Fruit fly (Drosophila melanogaster) whole organism, prepupa: Measurements from ENCODE around the gene FER.
A peak's percentile ranks its signal among the peaks of the same experiment; 100 is the strongest.

ENCODE experiments used
- Blimp-1 ChIP-seq: fragments of 200-800 bp; sonication (Bioruptor generic); optimal IDR thresholded peaks from 3 replicates; lab custom pipeline; 2017; ENCODE audit warnings: missing biosample characterization, missing genetic modification characterization, mild to moderate bottlenecking, moderate library complexity, missing genetic modification reagents
- CG10631 ChIP-seq: fragments of 200-800 bp; sonication (Bioruptor generic); optimal IDR thresholded peaks from 2 replicates; lab custom pipeline; 2016; ENCODE audit warnings: missing biosample characterization, missing genetic modification characterization
- CG10669 ChIP-seq: fragments of 200-800 bp; sonication (Bioruptor generic); optimal IDR thresholded peaks from 3 replicates; lab custom pipeline; 2018; ENCODE audit warnings: missing biosample characterization, mild to moderate bottlenecking, missing genetic modification characterization, moderate library complexity
- CG11294 ChIP-seq: fragments of 200-800 bp; sonication (Bioruptor generic); IDR thresholded peaks from 2 replicates; pipeline ENCODE4 v1.3.6; 2022; ENCODE audit warnings: missing biosample characterization, missing genetic modification characterization
- CG11762 ChIP-seq: fragments of 200-800 bp; sonication (Bioruptor generic); optimal IDR thresholded peaks from 3 replicates; lab custom pipeline; 2016; ENCODE audit warnings: missing biosample characterization, missing genetic modification characterization; ENCODE audit not compliant: insufficient read depth
- CG15336 ChIP-seq: fragments of 200-800 bp; sonication (Bioruptor generic); IDR thresholded peaks from 2 replicates; pipeline ENCODE4 v1.3.6; 2022; ENCODE audit warnings: missing biosample characterization, missing genetic modification characterization
- CG1621 ChIP-seq: fragments of 200-800 bp; sonication (Bioruptor generic); optimal IDR thresholded peaks from 3 replicates; lab custom pipeline; 2018; ENCODE audit warnings: missing biosample characterization, mild to moderate bottlenecking, missing genetic modification characterization
- CG16779 ChIP-seq: fragments of 200-800 bp; sonication (Bioruptor generic); optimal IDR thresholded peaks from 3 replicates; lab custom pipeline; 2017; ENCODE audit warnings: missing biosample characterization, mild to moderate bottlenecking, missing genetic modification characterization
- CG3032 ChIP-seq: fragments of 200-800 bp; optimal IDR thresholded peaks from 2 replicates; lab custom pipeline; 2019; ENCODE audit warnings: missing biosample characterization, mild to moderate bottlenecking, missing genetic modification characterization, moderate library complexity
- CG31627 ChIP-seq: fragments of 200-800 bp; sonication (Bioruptor generic); optimal IDR thresholded peaks from 3 replicates; lab custom pipeline; 2016; ENCODE audit warnings: missing biosample characterization, missing genetic modification characterization
- CG34406 ChIP-seq: fragments of 200-800 bp; sonication (Bioruptor generic); optimal IDR thresholded peaks from 3 replicates; lab custom pipeline; 2016; ENCODE audit warnings: missing biosample characterization, missing genetic modification characterization
- CG3919 ChIP-seq: fragments of 200-800 bp; sonication (Bioruptor generic); optimal IDR thresholded peaks from 3 replicates; lab custom pipeline; 2016; ENCODE audit warnings: missing biosample characterization, missing genetic modification characterization
- CG6163 ChIP-seq: fragments of 200-800 bp; sonication (Bioruptor generic); IDR thresholded peaks from 3 replicates; pipeline ENCODE4 v1.3.6; 2022; ENCODE audit warnings: missing biosample characterization, missing genetic modification characterization
- CG6792 ChIP-seq: fragments of 200-800 bp; sonication (Bioruptor generic); optimal IDR thresholded peaks from 3 replicates; lab custom pipeline; 2016; ENCODE audit warnings: missing biosample characterization, missing genetic modification characterization
- CG7368 ChIP-seq: fragments of 200-800 bp; sonication (Bioruptor generic); optimal IDR thresholded peaks from 3 replicates; lab custom pipeline; 2016; ENCODE audit warnings: missing biosample characterization, missing genetic modification characterization
- CG8119 ChIP-seq: fragments of 200-800 bp; sonication (Bioruptor generic); IDR thresholded peaks from 3 replicates; pipeline ENCODE4 v1.3.6; 2022; ENCODE audit warnings: missing biosample characterization, missing genetic modification characterization
- Eip75B ChIP-seq: fragments of 200-800 bp; sonication (Bioruptor generic); optimal IDR thresholded peaks from 3 replicates; lab custom pipeline; 2016; ENCODE audit warnings: missing biosample characterization, missing genetic modification characterization
- Eip78C ChIP-seq: fragments of 200-800 bp; sonication (Bioruptor generic); peaks from one replicate; lab custom pipeline; 2016; ENCODE audit warnings: missing biosample characterization, missing genetic modification characterization
- Eip93F ChIP-seq: fragments of 200-800 bp; sonication (Bioruptor generic); optimal IDR thresholded peaks from 2 replicates; lab custom pipeline; 2016; ENCODE audit warnings: missing biosample characterization, mild to moderate bottlenecking, missing genetic modification characterization
- Ets96B ChIP-seq: fragments of 200-800 bp; optimal IDR thresholded peaks from 2 replicates; lab custom pipeline; 2019; ENCODE audit warnings: missing biosample characterization, mild to moderate bottlenecking, missing genetic modification characterization, moderate library complexity
- Gug ChIP-seq: fragments of 200-800 bp; sonication (Bioruptor generic); IDR thresholded peaks from 2 replicates; pipeline ENCODE4 v1.3.6; 2022; ENCODE audit warnings: missing biosample characterization, missing genetic modification characterization
- Hr38 ChIP-seq: sonication (Bioruptor generic); optimal IDR thresholded peaks from 2 replicates; lab custom pipeline; 2016; ENCODE audit warnings: missing biosample characterization, missing genetic modification characterization
- Met ChIP-seq: fragments of 200-800 bp; sonication (Bioruptor generic); optimal IDR thresholded peaks from 3 replicates; lab custom pipeline; 2016; ENCODE audit warnings: missing biosample characterization, missing genetic modification characterization
- Smox ChIP-seq: fragments of 200-800 bp; sonication (Bioruptor generic); optimal IDR thresholded peaks from 3 replicates; lab custom pipeline; 2016; ENCODE audit warnings: missing biosample characterization, missing genetic modification characterization
- achi ChIP-seq: fragments of 200-800 bp; sonication (Bioruptor generic); optimal IDR thresholded peaks from 3 replicates; lab custom pipeline; 2016; ENCODE audit warnings: missing biosample characterization, missing genetic modification characterization
- cyc ChIP-seq: fragments of 200-800 bp; sonication (Bioruptor generic); optimal IDR thresholded peaks from 3 replicates; lab custom pipeline; 2016; ENCODE audit warnings: missing biosample characterization, missing genetic modification characterization
- dac ChIP-seq: fragments of 200-800 bp; sonication (Bioruptor generic); optimal IDR thresholded peaks from 2 replicates; lab custom pipeline; 2017; ENCODE audit warnings: missing biosample characterization, mild to moderate bottlenecking, missing genetic modification characterization
- eg ChIP-seq: fragments of 200-800 bp; sonication (Bioruptor generic); IDR thresholded peaks from 3 replicates; pipeline ENCODE4 v1.3.6; 2022; ENCODE audit warnings: missing biosample characterization, missing genetic modification characterization
- fd59A ChIP-seq: fragments of 200-800 bp; sonication (Bioruptor generic); optimal IDR thresholded peaks from 2 replicates; lab custom pipeline; 2017; ENCODE audit warnings: missing biosample characterization, mild to moderate bottlenecking, missing genetic modification characterization, missing genetic modification reagents
- fd85E ChIP-seq: fragments of 200-800 bp; sonication (Bioruptor generic); optimal IDR thresholded peaks from 3 replicates; lab custom pipeline; 2016; ENCODE audit warnings: missing biosample characterization, missing genetic modification characterization
- fkh ChIP-seq: fragments of 200-800 bp; sonication (Bioruptor generic); optimal IDR thresholded peaks from 3 replicates; lab custom pipeline; 2017; ENCODE audit warnings: missing biosample characterization, mild to moderate bottlenecking, missing genetic modification characterization, moderate library complexity
- lz ChIP-seq: fragments of 200-800 bp; sonication (Bioruptor generic); optimal IDR thresholded peaks from 3 replicates; lab custom pipeline; 2016; ENCODE audit warnings: missing biosample characterization, missing genetic modification characterization
- net ChIP-seq: fragments of 200-800 bp; sonication (Bioruptor generic); optimal IDR thresholded peaks from 3 replicates; lab custom pipeline; 2016; ENCODE audit warnings: missing biosample characterization, missing genetic modification characterization
- spab ChIP-seq: fragments of 200-800 bp; sonication (Bioruptor generic); optimal IDR thresholded peaks from 2 replicates; lab custom pipeline; 2017; ENCODE audit warnings: missing biosample characterization, mild to moderate bottlenecking, missing genetic modification characterization, missing genetic modification reagents
- svp ChIP-seq: fragments of 200-800 bp; sonication (Bioruptor generic); peaks from one replicate; lab custom pipeline; 2016; ENCODE audit warnings: missing biosample characterization, missing genetic modification characterization
- vri ChIP-seq: fragments of 200-800 bp; sonication (Bioruptor generic); optimal IDR thresholded peaks from 3 replicates; lab custom pipeline; 2016; ENCODE audit warnings: missing biosample characterization, mild to moderate bottlenecking, missing genetic modification characterization

The FER gene

DNA sequence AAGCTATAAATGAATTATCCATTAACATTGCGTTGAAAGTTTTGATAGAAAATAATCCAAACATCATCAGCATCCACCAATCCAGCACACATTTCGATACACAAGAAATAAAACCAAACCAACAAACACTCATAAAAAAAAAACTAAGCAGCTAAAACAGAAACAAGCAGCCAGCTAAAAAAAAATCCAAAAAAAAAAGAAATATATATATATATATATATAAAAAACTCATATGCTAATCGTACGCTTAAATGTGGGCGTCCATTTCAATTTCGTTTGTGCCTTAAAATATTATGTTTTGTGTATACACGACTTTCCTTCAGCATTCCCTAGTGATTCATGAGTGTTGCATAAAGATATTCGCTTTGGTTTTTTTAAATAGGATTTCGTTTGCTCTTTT is 47.6 kb upstream of the FER start:
- TF ChIP-seq CG10669 (GFP tag; lab: Kevin White, UChicago) = no peak
- no peak for TF ChIP-seq CG3032 (tag; lab: Kevin White, UChicago)

DNA sequence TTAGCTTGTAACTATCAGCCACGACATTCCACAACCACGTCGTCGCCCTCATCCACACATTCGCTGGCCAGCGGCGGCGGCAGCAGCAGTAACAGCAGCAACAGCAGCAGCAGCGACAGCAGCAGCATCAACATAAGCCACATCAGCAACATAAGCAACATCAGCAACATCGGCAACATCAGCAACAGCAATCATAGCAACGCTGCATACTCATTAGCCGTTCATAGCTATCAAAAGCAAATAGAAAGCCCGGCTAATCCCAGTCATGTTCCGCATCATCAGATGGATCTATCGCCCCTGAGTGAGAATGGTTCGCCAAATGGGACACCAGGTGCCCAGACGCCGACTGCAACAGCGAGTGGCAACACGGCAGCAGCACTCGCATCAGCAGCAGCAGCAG is 46.8 kb upstream of the FER start:
- TF ChIP-seq fd59A (GFP tag; lab: Kevin White, UChicago) (no peak), spab (GFP tag; lab: Kevin White, UChicago) (no peak), svp (no peak), vri (GFP tag; lab: Kevin White, UChicago) (no peak)
- TF ChIP-seq, all 60 proteins: peak for 0

DNA sequence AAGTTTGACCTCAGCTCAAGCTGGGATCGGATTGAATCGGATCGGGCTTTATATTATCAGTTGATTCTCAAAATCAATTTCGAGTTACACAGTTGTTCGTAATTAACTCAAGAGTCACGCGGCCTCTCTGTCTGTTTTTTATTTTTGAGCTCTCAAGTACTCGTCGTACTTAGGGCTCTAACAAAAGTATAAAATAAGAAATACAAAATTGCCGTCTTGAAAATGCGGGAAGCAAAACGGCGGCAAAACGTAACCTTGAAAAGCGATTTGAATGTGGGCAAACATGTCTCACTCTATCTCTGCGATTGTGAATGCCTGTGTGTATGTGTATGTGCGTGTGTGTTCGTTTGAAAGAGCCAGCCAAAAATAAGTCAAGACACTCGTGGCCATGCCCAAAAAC is 43.3 kb upstream of the FER start:
- TF ChIP-seq eg (GFP tag; lab: Robert Waterston, UW) (no peak), CG34406 (GFP tag; lab: Kevin White, UChicago) (no peak), CG7368 (no peak), dac (GFP tag; lab: Kevin White, UChicago) (no peak), Gug (GFP tag; lab: Robert Waterston, UW) (no peak), svp (no peak), CG3032 (tag; lab: Kevin White, UChicago) (no peak), CG10669 (GFP tag; lab: Kevin White, UChicago) (no peak), CG31627 (GFP tag; lab: Kevin White, UChicago) (no peak), net (GFP tag; lab: Kevin White, UChicago) (no peak), spab (GFP tag; lab: Kevin White, UChicago) (no peak), Met (GFP tag; lab: Kevin White, UChicago) (no peak)

DNA sequence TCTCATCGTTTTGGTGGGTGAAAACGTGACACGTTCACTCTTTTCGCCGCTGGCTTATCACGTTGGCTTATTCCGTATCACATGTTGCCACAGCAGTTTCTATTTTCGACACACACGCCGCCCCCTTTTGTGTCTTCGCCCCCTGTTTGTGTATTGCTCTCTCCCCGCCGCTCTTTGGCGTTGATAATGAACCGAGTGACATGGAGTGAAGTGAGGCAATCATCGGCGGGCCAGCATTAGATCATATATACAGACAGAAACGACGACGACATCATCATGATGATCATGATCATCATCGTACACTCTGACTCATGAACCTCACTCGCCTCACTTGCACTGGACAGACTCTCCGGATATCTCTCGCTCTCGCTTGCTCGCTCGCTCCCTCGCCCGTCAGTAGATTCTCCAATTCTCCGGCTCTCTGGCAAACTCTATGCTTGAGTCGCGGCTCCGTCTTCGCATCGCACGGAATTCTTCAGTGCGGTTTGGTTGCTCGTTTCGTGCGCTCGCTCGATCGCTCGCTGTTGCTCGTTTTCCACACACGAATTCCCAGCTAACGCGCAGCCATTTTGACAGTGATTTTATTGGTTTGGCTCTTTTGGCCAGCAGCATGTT is 42.1 kb upstream of the FER start:
- TF ChIP-seq cyc (GFP tag; lab: Kevin White, UChicago) = no peak
- TF ChIP-seq Met (GFP tag; lab: Kevin White, UChicago) = no peak
- TF ChIP-seq Hr38 (GFP tag; lab: Kevin White, UChicago) = no peak
- TF ChIP-seq lz (GFP tag; lab: Kevin White, UChicago) = no peak
- TF ChIP-seq vri (GFP tag; lab: Kevin White, UChicago) = peak; percentile 80
- TF ChIP-seq fkh (GFP tag; lab: Kevin White, UChicago) = peak; percentile 63
- no peak for TF ChIP-seq Blimp-1 (GFP tag; lab: Kevin White, UChicago)
- 0 out of 3 replicates have a peak, but pooled peaks have one; percentile 12 for TF ChIP-seq CG6163
- peak; percentile 61 for TF ChIP-seq svp
- TF ChIP-seq Eip93F (GFP tag; lab: Kevin White, UChicago) = no peak
- TF ChIP-seq CG15336 = peak; percentile 23; the same call in 1 of the 2 replicates
- TF ChIP-seq CG3032 (tag; lab: Kevin White, UChicago) = no peak
- TF ChIP-seq CG16779 (tag; lab: Kevin White, UChicago) = no peak
- TF ChIP-seq CG6792 (GFP tag; lab: Kevin White, UChicago) = no peak
- TF ChIP-seq CG8119 (GFP tag; lab: Robert Waterston, UW) = 0 out of 3 replicates have a peak, but pooled peaks have one; percentile 17
- TF ChIP-seq eg (GFP tag; lab: Robert Waterston, UW) = peak; percentile 46; the same call in 2 of the 3 replicates

DNA sequence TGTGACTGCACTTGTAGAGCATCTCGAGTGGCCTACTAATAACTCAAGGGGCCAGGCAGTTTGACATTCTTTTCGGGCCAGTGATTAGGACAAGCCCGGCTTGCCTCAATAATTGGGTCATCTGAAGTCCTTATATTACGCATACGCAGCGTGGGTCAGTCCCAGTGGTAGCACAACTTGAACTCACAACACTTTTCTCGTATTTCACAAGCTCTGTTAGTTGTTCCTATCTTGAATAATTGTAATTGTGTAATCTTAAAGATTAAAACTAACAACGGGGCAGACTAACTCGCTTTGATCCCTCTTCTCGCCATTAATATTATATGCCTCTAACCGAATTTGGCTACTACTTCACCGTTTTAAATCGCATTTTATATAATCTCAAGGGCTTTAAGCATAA is 41.6 kb upstream of the FER start:
- TF ChIP-seq CG3919 (GFP tag; lab: Kevin White, UChicago) (no peak), achi (GFP tag; lab: Kevin White, UChicago) (no peak), Hr38 (GFP tag; lab: Kevin White, UChicago) (no peak)

DNA sequence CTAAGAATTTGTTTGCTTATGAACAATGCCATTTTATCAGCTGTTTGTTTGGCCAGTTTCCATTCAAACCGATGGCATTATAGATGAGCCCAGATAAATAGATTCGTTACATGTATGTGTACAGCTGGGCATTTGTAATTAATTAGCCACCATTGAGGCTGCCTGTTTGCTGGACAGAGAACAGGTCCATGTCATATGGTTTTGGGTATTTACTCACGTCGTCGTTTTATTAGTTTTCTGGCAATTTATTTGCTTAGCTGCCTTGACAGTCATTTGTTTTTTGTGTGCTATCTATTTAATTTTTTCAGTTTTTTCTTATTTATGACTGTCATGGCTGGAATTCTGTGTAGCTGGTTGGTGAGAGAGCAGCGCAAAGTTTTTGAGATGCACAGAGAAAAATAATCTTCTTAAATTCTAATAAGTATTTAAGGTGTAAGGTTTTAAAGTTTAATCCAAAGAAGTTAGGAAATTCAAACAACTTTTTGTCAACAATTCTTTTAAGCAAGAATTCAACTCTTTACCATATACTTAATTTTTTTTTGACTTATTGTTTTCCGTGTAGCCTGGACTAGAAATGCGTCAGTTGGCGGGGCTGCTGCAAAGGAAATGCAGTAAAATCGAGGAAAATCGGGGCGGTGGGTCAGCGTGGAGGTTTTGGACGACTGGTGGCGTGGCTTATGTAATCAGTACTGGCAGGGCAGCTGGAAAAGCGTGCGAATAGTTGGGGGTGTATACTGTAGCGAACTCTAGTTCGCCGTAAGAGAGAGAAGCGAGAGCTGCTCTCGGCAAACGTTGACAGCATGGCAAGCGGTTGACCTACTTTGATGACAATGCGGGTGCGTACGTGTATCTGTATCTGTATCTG is 40.4 kb upstream of the FER start:
- TF ChIP-seq Gug (GFP tag; lab: Robert Waterston, UW) (peak; percentile 84), Eip75B (GFP tag; lab: Kevin White, UChicago) (peak; percentile 48), CG6792 (GFP tag; lab: Kevin White, UChicago) (peak; percentile 38), Eip78C (GFP tag; lab: Kevin White, UChicago) (peak; percentile 86), vri (GFP tag; lab: Kevin White, UChicago) (peak; percentile 4), Smox (GFP tag; lab: Kevin White, UChicago) (no peak), lz (GFP tag; lab: Kevin White, UChicago) (no peak), cyc (GFP tag; lab: Kevin White, UChicago) (peak; percentile 28), CG16779 (tag; lab: Kevin White, UChicago) (peak; percentile 38), CG34406 (GFP tag; lab: Kevin White, UChicago) (peak; percentile 17), fkh (GFP tag; lab: Kevin White, UChicago) (peak; percentile 89), CG11762 (peak; percentile 33), CG10631 (GFP tag; lab: Kevin White, UChicago) (peak; percentile 36), Ets96B (tag; lab: Kevin White, UChicago) (peak; percentile 40), CG11294 (GFP tag; lab: Robert Waterston, UW) (peak; percentile 88), fd85E (GFP tag; lab: Kevin White, UChicago) (no peak), CG7368 (peak; percentile 31), CG1621 (tag; lab: Kevin White, UChicago) (no peak), fd59A (GFP tag; lab: Kevin White, UChicago) (peak; percentile 3), eg (GFP tag; lab: Robert Waterston, UW) (peak; percentile 95)
